Worm (Caenorhabditis elegans) whole organism, L3 larva: ENCODE results near the gene fbxa-156.

Experiments
- ZK546.5 ChIP-seq: sonication (generic microtip); optimal IDR thresholded peaks from 2 replicates; lab custom pipeline; 2017; ENCODE audit warnings: missing biosample characterization, missing genetic modification characterization
- nhr-77 ChIP-seq: fragments of 150-350 bp; optimal IDR thresholded peaks from 2 replicates; lab custom pipeline; 2014; ENCODE audit warnings: missing biosample characterization, missing genetic modification characterization
- pha-4 ChIP-seq: fragments of 150-350 bp; optimal IDR thresholded peaks from 2 replicates; lab custom pipeline; 2014; ENCODE audit warnings: missing biosample characterization, missing genetic modification reagents, missing genetic modification characterization
- unc-39 ChIP-seq: sonication (generic microtip); optimal IDR thresholded peaks from 4 replicates; lab custom pipeline; 2017; ENCODE audit warnings: missing biosample characterization, missing genetic modification characterization
- zag-1 ChIP-seq: fragments of 150-350 bp; optimal IDR thresholded peaks from 2 replicates; lab custom pipeline; 2014; ENCODE audit warnings: missing biosample characterization, missing genetic modification characterization

DNA sequence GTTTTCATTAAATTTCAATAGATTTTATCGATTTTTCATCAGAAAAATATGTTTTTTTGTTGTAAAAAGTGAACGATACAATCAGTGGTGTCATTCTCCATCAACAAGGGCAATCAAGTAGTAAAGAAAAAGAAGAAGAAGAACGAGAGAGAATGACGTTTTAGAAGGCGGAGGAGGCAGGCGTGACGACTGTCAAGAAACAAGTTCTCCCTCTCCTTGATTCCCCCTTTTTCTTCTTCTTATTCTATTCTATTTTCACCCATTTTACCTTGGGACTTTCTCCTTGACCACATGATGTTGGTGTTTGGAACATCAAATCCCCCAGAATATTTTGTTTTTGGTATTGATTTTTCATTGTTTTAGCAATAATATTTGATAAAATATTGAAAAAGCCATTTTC lies 9.2 kb upstream of the fbxa-156 start:
- no peak for TF ChIP-seq pha-4 (tag; lab: Kevin White, UChicago)
- TF ChIP-seq ZK546.5 (tag; lab: Kevin White, UChicago) = no peak
- no peak for TF ChIP-seq unc-39 (tag; lab: Kevin White, UChicago)
- TF ChIP-seq zag-1 (tag; lab: Kevin White, UChicago) = no peak
- TF ChIP-seq nhr-77 = no peak
